Worm (Caenorhabditis elegans) whole organism, L1 larva: ENCODE data around the gene dnc-4.

ENCODE experiments used
- dpl-1 ChIP-seq, 3 experiments: fragments of 150-350 bp in 2 of 3; sonication (generic microtip) in 1 of 3; optimal IDR thresholded peaks; 2 replicates each; lab custom pipeline; 2014 to 2017; ENCODE audit warnings: missing biosample characterization in 3 of 3, missing genetic modification characterization in 3 of 3, missing genetic modification reagents in 3 of 3
- elt-3 ChIP-seq, 6 experiments: fragments of 150-350 bp in 1 of 6; sonication (generic microtip); optimal IDR thresholded peaks; 2 replicates each; lab custom pipeline; 2017 to 2018; ENCODE audit warnings: missing biosample characterization in 6 of 6, missing genetic modification characterization in 6 of 6, inconsistent platforms in 1 of 6
- fos-1 ChIP-seq: fragments of 150-350 bp; optimal IDR thresholded peaks from 2 replicates; lab custom pipeline; 2014; ENCODE audit warnings: missing biosample characterization, missing genetic modification characterization
- mdl-1 ChIP-seq, 2 experiments: fragments of 150-350 bp; optimal IDR thresholded peaks; 2 replicates each; lab custom pipeline; 2014 to 2017; ENCODE audit warnings: missing biosample characterization in 2 of 2, missing genetic modification characterization in 2 of 2, inconsistent platforms in 1 of 2
- nhr-11 ChIP-seq: fragments of 150-350 bp; optimal IDR thresholded peaks from 2 replicates; lab custom pipeline; 2014; ENCODE audit warnings: missing biosample characterization, missing genetic modification characterization
- nhr-237 ChIP-seq: fragments of 150-350 bp; optimal IDR thresholded peaks from 2 replicates; lab custom pipeline; 2014; ENCODE audit warnings: missing biosample characterization, missing genetic modification characterization
- skn-1 ChIP-seq: fragments of 150-350 bp; optimal IDR thresholded peaks from 2 replicates; lab custom pipeline; 2014; ENCODE audit warnings: missing biosample characterization, missing genetic modification characterization
- ztf-11 ChIP-seq, 2 experiments: sonication (generic microtip); optimal IDR thresholded peaks; 2 replicates each; lab custom pipeline; 2016 to 2017; ENCODE audit warnings: missing genetic modification characterization in 2 of 2, missing biosample characterization in 1 of 2, missing compliant biosample characterization in 1 of 2

ce11 chrIV:7985737-7986136 lies 33.9 kb downstream of the dnc-4 start:
- TF ChIP-seq ztf-11 (tag; optimal IDR thresholded peaks at IDR 0.05; lab: Kevin White, UChicago) (no peak), skn-1 (tag; lab: Kevin White, UChicago) (no peak), nhr-237 (tag; lab: Kevin White, UChicago) (no peak), mdl-1 (tag; optimal IDR thresholded peaks at IDR 0.05; lab: Kevin White, UChicago) (no peak), dpl-1 (GFP tag; optimal IDR thresholded peaks at IDR 0.05; lab: Kevin White, UChicago) (no peak), nhr-11 (tag; lab: Kevin White, UChicago) (no peak), fos-1 (tag; lab: Kevin White, UChicago) (no peak), elt-3 (tag; optimal IDR thresholded peaks at IDR 0.05; lab: Kevin White, UChicago) (peak in 5 of 6 experiments; percentile 31 to 99 (median 85))
